Fruit fly (Drosophila melanogaster) whole organism, prepupa: ENCODE measurements around the gene CG31189.

ENCODE experiments used
- CG3032 ChIP-seq: fragments of 200-800 bp; optimal IDR thresholded peaks from 2 replicates; lab custom pipeline; 2019; ENCODE audit warnings: missing biosample characterization, mild to moderate bottlenecking, missing genetic modification characterization, moderate library complexity
- Ets21C ChIP-seq: fragments of 200-800 bp; sonication (Bioruptor generic); optimal IDR thresholded peaks from 3 replicates; lab custom pipeline; 2016; ENCODE audit warnings: missing biosample characterization, missing genetic modification characterization
- fkh ChIP-seq: fragments of 200-800 bp; sonication (Bioruptor generic); optimal IDR thresholded peaks from 3 replicates; lab custom pipeline; 2017; ENCODE audit warnings: missing biosample characterization, mild to moderate bottlenecking, missing genetic modification characterization, moderate library complexity

DNA sequence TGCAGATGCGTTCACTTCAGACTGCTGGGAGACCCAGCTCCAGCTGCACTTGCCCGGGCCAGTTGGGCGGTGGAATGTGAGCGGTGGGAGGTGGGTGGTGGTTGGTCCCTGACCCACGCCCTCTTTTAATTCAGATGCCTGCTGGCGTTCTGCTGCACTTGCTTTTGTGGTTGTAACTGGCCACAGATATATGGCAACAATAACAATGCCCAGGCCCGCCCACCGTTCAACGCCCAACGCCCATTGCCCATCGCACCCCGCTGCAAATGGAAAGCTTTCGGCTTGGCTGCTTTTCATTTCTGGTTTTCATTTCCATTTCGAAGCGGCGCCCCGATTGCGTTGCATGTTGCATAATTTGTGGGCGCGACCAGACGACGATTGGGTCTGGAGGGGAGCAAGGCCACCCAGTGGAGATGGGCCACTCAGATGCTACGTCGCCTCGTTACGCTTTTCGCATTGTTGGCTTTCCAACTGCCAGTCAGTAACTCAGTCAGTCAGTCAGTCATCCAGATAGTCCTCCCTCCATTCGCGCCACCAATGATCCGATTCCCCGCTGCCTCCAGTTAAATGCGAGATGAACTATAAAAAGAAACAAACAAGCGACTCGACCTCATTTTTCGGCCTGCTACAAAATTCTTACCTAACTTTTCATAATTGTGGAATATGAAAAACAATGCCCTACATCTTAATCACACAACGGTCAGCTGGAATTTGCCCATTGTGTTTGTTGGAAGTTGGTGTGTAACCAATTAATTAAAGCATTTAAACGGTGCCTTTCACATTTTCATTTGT is 44.8 kb upstream of the CG31189 start:
- TF ChIP-seq Ets21C (GFP tag; lab: Kevin White, UChicago) (no peak), CG3032 (tag; lab: Kevin White, UChicago) (no peak), fkh (no peak)
